Worm (Caenorhabditis elegans): ENCODE results near the gene sqv-8.

DNA sequence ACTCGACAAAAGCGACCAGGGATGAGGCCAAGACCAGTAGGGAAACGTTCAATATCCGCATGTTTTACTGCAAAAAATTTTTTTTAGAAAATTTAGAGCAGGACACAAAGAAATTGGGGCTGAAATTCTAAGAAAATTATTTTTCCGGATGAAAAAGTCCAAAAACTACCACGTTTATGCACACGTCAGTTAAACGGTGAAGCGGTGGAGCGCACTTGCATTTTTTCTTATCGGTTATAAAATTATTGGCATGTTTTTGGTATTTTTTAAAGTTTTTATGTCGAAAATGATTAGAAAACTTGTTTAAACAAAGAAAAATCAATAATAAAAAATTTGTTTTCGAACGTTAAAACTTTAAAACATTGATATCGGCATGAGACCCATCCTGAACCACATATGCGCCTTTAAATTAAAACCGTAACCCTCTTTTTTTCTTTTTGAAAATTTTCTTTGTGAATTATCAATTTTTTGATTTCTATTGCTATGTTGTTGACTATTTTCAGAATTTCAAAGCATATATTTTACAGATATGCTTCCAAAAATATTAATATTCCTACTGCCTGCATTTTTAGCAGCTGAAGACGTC lies 22.6 kb upstream of the sqv-8 start, which contains the start of the genes dnj-20 and ZK1307.8:
- TF ChIP-seq fos-1 (tag; optimal IDR thresholded peaks at IDR 0.05) (no peak), nhr-76 (tag; optimal IDR thresholded peaks at IDR 0.05) (no peak), ztf-11 (tag; optimal IDR thresholded peaks at IDR 0.05) (no peak), nhr-12 (tag; optimal IDR thresholded peaks at IDR 0.05) (no peak), ama-1 (optimal IDR thresholded peaks at IDR 0.05) (no peak), lin-39 (tag; optimal IDR thresholded peaks at IDR 0.05) (peak; percentile 22), unc-62 (GFP tag; optimal IDR thresholded peaks at IDR 0.05) (no peak)

All from whole organism, L3 larva.